Worm (Caenorhabditis elegans) whole organism, mixed stage, embryonic: ENCODE results near the gene ZK1320.9.

ENCODE experiments used
- M03D4.4 ChIP-seq: sonication (generic microtip); optimal IDR thresholded peaks from 2 replicates; lab custom pipeline; 2017; ENCODE audit warnings: mild to moderate bottlenecking, missing genetic modification characterization, missing compliant biosample characterization
- blmp-1 ChIP-seq: fragments of 150-350 bp; optimal IDR thresholded peaks from 2 replicates; lab custom pipeline; 2014; ENCODE audit warnings: missing biosample characterization, missing genetic modification characterization
- elt-1 ChIP-seq: sonication (generic microtip); optimal IDR thresholded peaks from 2 replicates; lab custom pipeline; 2017; ENCODE audit warnings: missing genetic modification characterization, mild to moderate bottlenecking, missing compliant biosample characterization, antibody characterized with exemption, moderate library complexity, borderline replicate concordance; ENCODE audit not compliant: insufficient read depth
- mab-5 ChIP-seq: fragments of 150-350 bp; optimal IDR thresholded peaks from 2 replicates; lab custom pipeline; 2014; ENCODE audit warnings: missing biosample characterization, missing genetic modification characterization
- nhr-2 ChIP-seq: fragments of 150-350 bp; optimal IDR thresholded peaks from 2 replicates; lab custom pipeline; 2014; ENCODE audit warnings: missing biosample characterization, missing genetic modification characterization
- nhr-237 ChIP-seq: fragments of 150-350 bp; optimal IDR thresholded peaks from 2 replicates; lab custom pipeline; 2014; ENCODE audit warnings: missing biosample characterization, missing genetic modification characterization
- nhr-28 ChIP-seq: fragments of 150-350 bp; optimal IDR thresholded peaks from 2 replicates; lab custom pipeline; 2014; ENCODE audit warnings: missing biosample characterization, missing genetic modification characterization
- snpc-4 ChIP-seq: fragments of 150-350 bp; optimal IDR thresholded peaks from 2 replicates; lab custom pipeline; 2014; ENCODE audit warnings: missing biosample characterization, missing genetic modification characterization
- sptf-1 ChIP-seq: sonication (generic microtip); optimal IDR thresholded peaks from 2 replicates; lab custom pipeline; 2017; ENCODE audit warnings: mild to moderate bottlenecking, missing genetic modification characterization, moderate library complexity, missing compliant biosample characterization
- unc-39 ChIP-seq: fragments of 150-350 bp; optimal IDR thresholded peaks from 2 replicates; lab custom pipeline; 2014; ENCODE audit warnings: missing biosample characterization, missing genetic modification characterization

- TF ChIP-seq unc-39 (tag; lab: Kevin White, UChicago) (no peak), snpc-4 (tag; lab: Kevin White, UChicago) (no peak), nhr-237 (no peak), elt-1 (peak; percentile 12), blmp-1 (tag; lab: Kevin White, UChicago) (no peak), sptf-1 (tag; lab: Kevin White, UChicago) (no peak), M03D4.4 (no peak), nhr-2 (tag; lab: Kevin White, UChicago) (no peak), nhr-28 (no peak), mab-5 (tag; lab: Kevin White, UChicago) (no peak)
Observed at ce11 chrII:9655530-9656139, 30.9 kb downstream of the ZK1320.9 start, which contains the start of gene ZK1307.1.
